Worm (Caenorhabditis elegans) whole organism, L2 larva: ENCODE measurements around the gene srw-48.
A peak's percentile ranks its signal among the peaks of the same experiment; 100 is the strongest.

Experiments used
- C34F6.9 ChIP-seq: fragments of 150-350 bp; optimal IDR thresholded peaks from 2 replicates; lab custom pipeline; 2014; ENCODE audit warnings: missing biosample characterization, missing genetic modification characterization
- F13H6.1 ChIP-seq: sonication (generic microtip); optimal IDR thresholded peaks from 2 replicates; lab custom pipeline; 2016; ENCODE audit warnings: missing genetic modification characterization, missing compliant biosample characterization
- R02D3.7 ChIP-seq: fragments of 150-350 bp; optimal IDR thresholded peaks from 2 replicates; lab custom pipeline; 2014; ENCODE audit warnings: missing biosample characterization, missing genetic modification characterization
- Y55F3AM.14 ChIP-seq: fragments of 200-800 bp; sonication (Bioruptor generic); optimal IDR thresholded peaks from 2 replicates; lab custom pipeline; 2018; ENCODE audit warnings: mild to moderate bottlenecking, missing genetic modification characterization, missing compliant biosample characterization
- ZK546.5 ChIP-seq: sonication (generic microtip); optimal IDR thresholded peaks from 2 replicates; lab custom pipeline; 2017; ENCODE audit warnings: missing biosample characterization, missing genetic modification characterization
- alr-1 ChIP-seq: fragments of 150-350 bp; optimal IDR thresholded peaks from 2 replicates; lab custom pipeline; 2014; ENCODE audit warnings: missing biosample characterization, missing genetic modification characterization
- aly-2 ChIP-seq: fragments of 150-350 bp; optimal IDR thresholded peaks from 2 replicates; lab custom pipeline; 2014; ENCODE audit warnings: missing biosample characterization, missing genetic modification characterization
- ama-1 ChIP-seq: fragments of 150-350 bp; optimal IDR thresholded peaks from 2 replicates; lab custom pipeline; 2018; ENCODE audit warnings: inconsistent platforms
- blmp-1 ChIP-seq: sonication (generic microtip); optimal IDR thresholded peaks from 2 replicates; lab custom pipeline; 2017; ENCODE audit warnings: missing genetic modification characterization, mild to moderate bottlenecking, missing compliant biosample characterization, antibody characterized with exemption, moderate library complexity; ENCODE audit not compliant: insufficient read depth
- ceh-16 ChIP-seq: fragments of 150-350 bp; optimal IDR thresholded peaks from 2 replicates; lab custom pipeline; 2014; ENCODE audit warnings: missing biosample characterization, missing genetic modification characterization
- ceh-82 ChIP-seq: fragments of 150-350 bp; optimal IDR thresholded peaks from 2 replicates; lab custom pipeline; 2014; ENCODE audit warnings: missing biosample characterization, missing genetic modification characterization
- crh-2 ChIP-seq: sonication (generic microtip); optimal IDR thresholded peaks from 2 replicates; lab custom pipeline; 2017; ENCODE audit warnings: missing biosample characterization, missing genetic modification characterization
- dmd-4 ChIP-seq: sonication (generic microtip); optimal IDR thresholded peaks from 2 replicates; lab custom pipeline; 2017; ENCODE audit warnings: missing biosample characterization, missing genetic modification characterization
- egl-27 ChIP-seq: sonication (generic microtip); optimal IDR thresholded peaks from 3 replicates; lab custom pipeline; 2017; ENCODE audit warnings: missing biosample characterization, missing genetic modification reagents, missing genetic modification characterization
- elt-1 ChIP-seq: fragments of 150-350 bp; optimal IDR thresholded peaks from 2 replicates; lab custom pipeline; 2014; ENCODE audit warnings: missing biosample characterization, missing genetic modification characterization
- elt-3 ChIP-seq: sonication (generic microtip); optimal IDR thresholded peaks from 2 replicates; lab custom pipeline; 2017; ENCODE audit warnings: missing biosample characterization, missing genetic modification characterization
- fos-1 ChIP-seq: fragments of 150-350 bp; optimal IDR thresholded peaks from 2 replicates; lab custom pipeline; 2014; ENCODE audit warnings: missing biosample characterization, missing genetic modification characterization
- gmeb-1 ChIP-seq: fragments of 150-350 bp; optimal IDR thresholded peaks from 2 replicates; lab custom pipeline; 2014; ENCODE audit warnings: missing biosample characterization, missing genetic modification characterization
- lin-11 ChIP-seq: fragments of 150-350 bp; sonication (generic microtip); optimal IDR thresholded peaks from 2 replicates; lab custom pipeline; 2014; ENCODE audit warnings: missing biosample characterization, missing genetic modification characterization, inconsistent platforms, mixed read lengths
- lin-13 ChIP-seq: fragments of 150-350 bp; optimal IDR thresholded peaks from 2 replicates; lab custom pipeline; 2014; ENCODE audit warnings: missing biosample characterization, missing genetic modification reagents, missing genetic modification characterization
- lin-39 ChIP-seq: fragments of 150-350 bp; optimal IDR thresholded peaks from 2 replicates; lab custom pipeline; 2014; ENCODE audit warnings: missing biosample characterization, missing genetic modification reagents, missing genetic modification characterization
- lsy-2 ChIP-seq, 2 experiments: fragments of 150-350 bp in 1 of 2; sonication (generic microtip) in 1 of 2; optimal IDR thresholded peaks; 2 replicates each; lab custom pipeline; 2014 to 2017; ENCODE audit warnings: missing biosample characterization in 2 of 2, missing genetic modification characterization in 2 of 2
- mab-5 ChIP-seq: fragments of 150-350 bp; optimal IDR thresholded peaks from 2 replicates; lab custom pipeline; 2014; ENCODE audit warnings: missing biosample characterization, missing genetic modification characterization
- mbf-1 ChIP-seq: sonication (generic microtip); optimal IDR thresholded peaks from 2 replicates; lab custom pipeline; 2017; ENCODE audit warnings: missing biosample characterization, missing genetic modification characterization
- mdl-1 ChIP-seq, 2 experiments: fragments of 150-350 bp in 1 of 2; sonication (generic microtip) in 1 of 2; optimal IDR thresholded peaks; 2 replicates each; lab custom pipeline; 2017; ENCODE audit warnings: missing biosample characterization in 2 of 2, missing genetic modification characterization in 2 of 2
- nhr-10 ChIP-seq: sonication (generic microtip); optimal IDR thresholded peaks from 2 replicates; lab custom pipeline; 2017; ENCODE audit warnings: missing biosample characterization, missing genetic modification characterization
- nhr-11 ChIP-seq: fragments of 150-350 bp; optimal IDR thresholded peaks from 2 replicates; lab custom pipeline; 2014; ENCODE audit warnings: missing biosample characterization, missing genetic modification characterization
- nhr-12 ChIP-seq: fragments of 150-350 bp; optimal IDR thresholded peaks from 2 replicates; lab custom pipeline; 2014; ENCODE audit warnings: missing biosample characterization, missing genetic modification characterization
- nhr-21 ChIP-seq: fragments of 150-350 bp; optimal IDR thresholded peaks from 2 replicates; lab custom pipeline; 2014; ENCODE audit warnings: missing biosample characterization, missing genetic modification characterization
- nhr-23 ChIP-seq: fragments of 150-350 bp; optimal IDR thresholded peaks from 2 replicates; lab custom pipeline; 2014; ENCODE audit warnings: missing biosample characterization, missing genetic modification reagents, missing genetic modification characterization
- nhr-237 ChIP-seq: fragments of 150-350 bp; optimal IDR thresholded peaks from 2 replicates; lab custom pipeline; 2014; ENCODE audit warnings: missing biosample characterization, missing genetic modification characterization
- nhr-6 ChIP-seq: fragments of 150-350 bp; optimal IDR thresholded peaks from 2 replicates; lab custom pipeline; 2014; ENCODE audit warnings: missing biosample characterization, missing genetic modification characterization
- nhr-77 ChIP-seq: fragments of 150-350 bp; optimal IDR thresholded peaks from 2 replicates; lab custom pipeline; 2014; ENCODE audit warnings: missing biosample characterization, missing genetic modification characterization
- peb-1 ChIP-seq: fragments of 150-350 bp; optimal IDR thresholded peaks from 2 replicates; lab custom pipeline; 2014; ENCODE audit warnings: missing biosample characterization, missing genetic modification characterization
- sem-4 ChIP-seq: fragments of 150-350 bp; optimal IDR thresholded peaks from 2 replicates; lab custom pipeline; 2014; ENCODE audit warnings: missing biosample characterization, missing genetic modification reagents, missing genetic modification characterization
- skn-1 ChIP-seq: sonication (generic microtip); optimal IDR thresholded peaks from 2 replicates; lab custom pipeline; 2017; ENCODE audit warnings: missing biosample characterization, missing genetic modification characterization
- sma-3 ChIP-seq: sonication (generic microtip); optimal IDR thresholded peaks from 2 replicates; lab custom pipeline; 2016; ENCODE audit warnings: missing genetic modification reagents, missing genetic modification characterization, missing compliant biosample characterization
- sma-9 ChIP-seq, 2 experiments: fragments of 150-350 bp in 1 of 2; sonication (generic microtip) in 1 of 2; optimal IDR thresholded peaks; 2 replicates each; lab custom pipeline; 2014 to 2016; ENCODE audit warnings: missing genetic modification characterization in 2 of 2, mild to moderate bottlenecking in 1 of 2, missing biosample characterization in 1 of 2, missing compliant biosample characterization in 1 of 2, missing genetic modification reagents in 1 of 2, moderate library complexity in 1 of 2
- snpc-4 ChIP-seq: fragments of 150-350 bp; optimal IDR thresholded peaks from 2 replicates; lab custom pipeline; 2014; ENCODE audit warnings: missing biosample characterization, missing genetic modification characterization
- unc-39 ChIP-seq: fragments of 150-350 bp; optimal IDR thresholded peaks from 2 replicates; lab custom pipeline; 2014; ENCODE audit warnings: missing biosample characterization, missing genetic modification characterization
- unc-55 ChIP-seq: fragments of 150-350 bp; sonication (generic microtip); optimal IDR thresholded peaks from 3 replicates; lab custom pipeline; 2014; ENCODE audit warnings: missing biosample characterization, missing genetic modification reagents, missing genetic modification characterization
- unc-62 ChIP-seq: fragments of 150-350 bp; optimal IDR thresholded peaks from 2 replicates; lab custom pipeline; 2014; ENCODE audit warnings: missing biosample characterization, missing genetic modification reagents, missing genetic modification characterization
- zag-1 ChIP-seq: fragments of 150-350 bp; optimal IDR thresholded peaks from 2 replicates; lab custom pipeline; 2014; ENCODE audit warnings: missing biosample characterization, missing genetic modification characterization
- ztf-1 ChIP-seq: fragments of 200-800 bp; sonication (Bioruptor generic); conservative IDR thresholded peaks from 2 replicates; pipeline ENCODE4 v1.3.6; 2022; ENCODE audit warnings: missing genetic modification characterization, missing compliant biosample characterization
- ztf-11 ChIP-seq: sonication (generic microtip); optimal IDR thresholded peaks from 2 replicates; lab custom pipeline; 2017; ENCODE audit warnings: missing biosample characterization, missing genetic modification characterization
- ztf-4 ChIP-seq: fragments of 150-350 bp; optimal IDR thresholded peaks from 2 replicates; lab custom pipeline; 2014; ENCODE audit warnings: missing biosample characterization, missing genetic modification characterization

srw-48 gene

ce11 chrV:16395739-16396138 lies 25.1 kb upstream of the srw-48 start, which contains the start of gene F13A7.12:
TSS of gene F13A7.12 (plus strand) at chrV:16396039.
- TF ChIP-seq unc-55 (GFP tag; lab: Kevin White, UChicago) (no peak), R02D3.7 (tag; lab: Kevin White, UChicago) (no peak), snpc-4 (tag; lab: Kevin White, UChicago) (no peak), fos-1 (tag; lab: Kevin White, UChicago) (no peak), nhr-23 (tag; lab: Kevin White, UChicago) (no peak), crh-2 (tag; lab: Kevin White, UChicago) (no peak), sem-4 (tag; lab: Kevin White, UChicago) (no peak), ztf-1 (GFP tag; lab: Robert Waterston, UW) (no peak), C34F6.9 (tag; lab: Kevin White, UChicago) (no peak), blmp-1 (no peak), egl-27 (tag; lab: Kevin White, UChicago) (no peak), elt-1 (tag; lab: Kevin White, UChicago) (no peak)

ce11 chrV:16399388-16399787 lies 21.4 kb upstream of the srw-48 start, which contains the start of gene sre-36:
TSS of gene sre-36 (plus strand) at chrV:16399688.
- TF ChIP-seq gmeb-1 (tag; lab: Kevin White, UChicago) (no peak), nhr-21 (tag; lab: Kevin White, UChicago) (no peak), mab-5 (no peak), ZK546.5 (tag; lab: Kevin White, UChicago) (no peak), blmp-1 (no peak), alr-1 (tag; lab: Kevin White, UChicago) (no peak), Y55F3AM.14 (no peak), fos-1 (tag; lab: Kevin White, UChicago) (no peak), sma-9 (GFP tag; optimal IDR thresholded peaks at IDR 0.05; lab: Kevin White, UChicago) (no peak), sma-9 (tag; optimal IDR thresholded peaks at IDR 0.05; lab: Kevin White, UChicago) (no peak), unc-39 (no peak), ztf-1 (GFP tag; lab: Robert Waterston, UW) (no peak), nhr-77 (tag; lab: Kevin White, UChicago) (no peak), snpc-4 (tag; lab: Kevin White, UChicago) (no peak), ceh-82 (tag; lab: Kevin White, UChicago) (no peak)
- TF ChIP-seq, all 48 proteins: peak for 0

ce11 chrV:16401519-16401918 lies 19.3 kb upstream of the srw-48 start, which contains the start of gene F13A7.14:
TSS of gene F13A7.14 (plus strand) at chrV:16401891.
- no peak for TF ChIP-seq unc-62 (GFP tag; lab: Kevin White, UChicago)
- peak; percentile 76 for TF ChIP-seq nhr-21 (tag; lab: Kevin White, UChicago)
- TF ChIP-seq blmp-1 = peak; percentile 16
- no peak for TF ChIP-seq zag-1 (tag; lab: Kevin White, UChicago)
- TF ChIP-seq nhr-23 (tag; lab: Kevin White, UChicago) = no peak
- peak; percentile 97 for TF ChIP-seq gmeb-1 (tag; lab: Kevin White, UChicago)
- TF ChIP-seq elt-3 (tag; lab: Kevin White, UChicago) = no peak
- TF ChIP-seq ztf-4 = peak; percentile 28
- no peak for TF ChIP-seq lin-39 (tag; lab: Kevin White, UChicago)
- TF ChIP-seq ztf-11 (tag; lab: Kevin White, UChicago) = no peak
- peak; percentile 79 for TF ChIP-seq lin-13
- TF ChIP-seq mbf-1 = no peak
- no peak for TF ChIP-seq peb-1
- no peak for TF ChIP-seq Y55F3AM.14
- TF ChIP-seq ceh-82 (tag; lab: Kevin White, UChicago) = no peak
- no peak for TF ChIP-seq nhr-237
- TF ChIP-seq nhr-10 (tag; lab: Kevin White, UChicago) = peak; percentile 40
- peak; percentile 58 for TF ChIP-seq sem-4 (tag; lab: Kevin White, UChicago)
- TF ChIP-seq lin-11 (tag; lab: Kevin White, UChicago) = peak; percentile 64
- no peak for TF ChIP-seq alr-1 (tag; lab: Kevin White, UChicago)
- TF ChIP-seq ZK546.5 (tag; lab: Kevin White, UChicago) = no peak
- TF ChIP-seq F13H6.1 (tag; lab: Kevin White, UChicago) = peak; percentile 80
- TF ChIP-seq elt-1 (tag; lab: Kevin White, UChicago) = no peak
- no peak for TF ChIP-seq ama-1 (lab: Kevin White, UChicago)
- TF ChIP-seq egl-27 (tag; lab: Kevin White, UChicago) = peak; percentile 61
- peak; percentile 75 for TF ChIP-seq crh-2 (tag; lab: Kevin White, UChicago)
- TF ChIP-seq sma-9 (GFP tag; optimal IDR thresholded peaks at IDR 0.05; lab: Kevin White, UChicago) = peak; percentile 94
- no peak for TF ChIP-seq sma-9 (tag; optimal IDR thresholded peaks at IDR 0.05; lab: Kevin White, UChicago)
- TF ChIP-seq dmd-4 = no peak
- TF ChIP-seq nhr-6 = no peak
- TF ChIP-seq R02D3.7 (tag; lab: Kevin White, UChicago) = peak; percentile 33
- TF ChIP-seq sma-3 = peak; percentile 89
- TF ChIP-seq ceh-16 (tag; lab: Kevin White, UChicago) = peak; percentile 77
- TF ChIP-seq nhr-77 (tag; lab: Kevin White, UChicago) = no peak
- peak; percentile 58 to 83 for TF ChIP-seq lsy-2 (tag; optimal IDR thresholded peaks at IDR 0.05; lab: Kevin White, UChicago)
- no peak for TF ChIP-seq nhr-11 (tag; lab: Kevin White, UChicago)
- no peak for TF ChIP-seq nhr-12 (tag; lab: Kevin White, UChicago)
- TF ChIP-seq aly-2 = no peak
- TF ChIP-seq skn-1 = no peak
- TF ChIP-seq mdl-1 (tag; optimal IDR thresholded peaks at IDR 0.05; lab: Kevin White, UChicago) = no peak
- TF ChIP-seq unc-39 = no peak
- peak; percentile 4 for TF ChIP-seq fos-1 (tag; lab: Kevin White, UChicago)
- no peak for TF ChIP-seq snpc-4 (tag; lab: Kevin White, UChicago)
- TF ChIP-seq mab-5 = peak; percentile 41
- TF ChIP-seq ztf-1 (GFP tag; lab: Robert Waterston, UW) = no peak
